Fruit fly (Drosophila melanogaster): Measurements from ENCODE around the gene Rh7.
A peak's percentile ranks its signal among the peaks of the same experiment; 100 is the strongest.

The Rh7 gene

DNA sequence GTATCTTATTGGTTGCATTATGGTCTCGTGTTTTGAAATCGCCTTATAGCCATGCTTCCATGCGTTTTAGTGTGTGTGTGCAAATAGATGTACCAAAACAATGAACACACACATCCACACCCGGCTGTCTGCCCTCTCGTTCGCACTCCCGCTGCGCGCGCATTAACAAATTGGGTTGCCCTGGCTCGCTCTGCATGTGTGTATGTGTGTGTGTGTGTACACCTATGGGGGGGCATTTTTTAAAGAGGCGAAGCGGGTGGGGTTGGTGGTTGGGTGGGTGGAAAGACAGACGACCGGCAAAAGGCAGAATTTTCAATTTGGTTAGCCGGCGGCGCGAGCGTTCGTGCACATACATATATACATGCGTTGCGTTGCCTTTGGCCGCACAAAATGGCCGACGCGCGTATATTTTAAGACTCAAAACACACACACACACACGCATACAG lies 51.1 kb downstream of the Rh7 start:
- TF ChIP-seq CG1647 (GFP tag; optimal IDR thresholded peaks at IDR 0.05) (no peak), kni (GFP tag; optimal IDR thresholded peaks at IDR 0.05) (peak; percentile 74), Ptx1 (GFP tag; IDR thresholded peaks at IDR 0.05) (peak; percentile 27; the same call in 1 of the 2 replicates), CG10565 (GFP tag; optimal IDR thresholded peaks at IDR 0.05) (no peak), nau (GFP tag; optimal IDR thresholded peaks at IDR 0.05) (no peak), sc (optimal IDR thresholded peaks at IDR 0.05) (no peak), sc (GFP tag; optimal IDR thresholded peaks at IDR 0.05) (no peak), Sin3A (optimal IDR thresholded peaks at IDR 0.05) (no peak), CG18599 (GFP tag; optimal IDR thresholded peaks at IDR 0.05) (no peak), pan (optimal IDR thresholded peaks at IDR 0.05) (no peak), pan (GFP tag; optimal IDR thresholded peaks at IDR 0.05 in 1 of 2, IDR thresholded peaks at IDR 0.05 in 1 of 2) (peak in 1 of 2 experiments; percentile 11), Usf (GFP tag; optimal IDR thresholded peaks at IDR 0.05) (no peak), CG9609 (GFP tag; optimal IDR thresholded peaks at IDR 0.05) (no peak), E2f1 (GFP tag; IDR thresholded peaks at IDR 0.05) (peak; percentile 53; the same call in 1 of the 2 replicates), MESR4 (GFP tag; optimal IDR thresholded peaks at IDR 0.05) (peak; percentile 60), gcm (GFP tag; optimal IDR thresholded peaks at IDR 0.05) (peak; percentile 47), danr (GFP tag; IDR thresholded peaks at IDR 0.05) (no peak), NFAT (GFP tag; IDR thresholded peaks at IDR 0.05) (peak; percentile 54; the same call in 1 of the 2 replicates), nom (GFP tag; optimal IDR thresholded peaks at IDR 0.05) (peak; percentile 68), CG11247 (GFP tag; IDR thresholded peaks at IDR 0.05) (no peak), seq (GFP tag; IDR thresholded peaks at IDR 0.05) (peak; percentile 56; the same call in 1 of the 2 replicates), CoRest (tag; optimal IDR thresholded peaks at IDR 0.05) (peak; percentile 57), Sry-β (GFP tag; optimal IDR thresholded peaks at IDR 0.05) (no peak), CG4328 (GFP tag; optimal IDR thresholded peaks at IDR 0.05) (peak; percentile 4), CG12744 (GFP tag; optimal IDR thresholded peaks at IDR 0.05) (no peak), Bgb (GFP tag; IDR thresholded peaks at IDR 0.05; ENCODE audit: partially characterized antibody) (peak; percentile 41; the same call in 1 of the 2 replicates), zen (tag; optimal IDR thresholded peaks at IDR 0.05) (peak; percentile 56), Hsf (GFP tag; optimal IDR thresholded peaks at IDR 0.05) (no peak), CG8478 (optimal IDR thresholded peaks at IDR 0.05) (peak; percentile 91), CG13296 (GFP tag; optimal IDR thresholded peaks at IDR 0.05) (peak; percentile 30), Dad (GFP tag; optimal IDR thresholded peaks at IDR 0.05) (no peak), Awh (GFP tag; IDR thresholded peaks at IDR 0.05) (0 out of 2 replicates have a peak, but pooled peaks have one; percentile 8), gt (GFP tag; IDR thresholded peaks at IDR 0.05) (no peak), tin (GFP tag; optimal IDR thresholded peaks at IDR 0.05) (no peak), Trl (optimal IDR thresholded peaks at IDR 0.05) (no peak), Trl (GFP tag; optimal IDR thresholded peaks at IDR 0.05) (no peak), Dek (tag; optimal IDR thresholded peaks at IDR 0.05) (peak; percentile 21), btn (GFP tag; optimal IDR thresholded peaks at IDR 0.05) (no peak), dm (GFP tag; optimal IDR thresholded peaks at IDR 0.05) (peak; percentile 35), bbx (GFP tag; IDR thresholded peaks at IDR 0.05; ENCODE audit: partially characterized antibody) (peak; percentile 57; the same call in 1 of the 2 replicates), HHEX (GFP tag; optimal IDR thresholded peaks at IDR 0.05) (no peak), H15 (GFP tag; IDR thresholded peaks at IDR 0.05) (no peak), CG2199 (GFP tag; IDR thresholded peaks at IDR 0.05) (peak; percentile 80; the same call in 2 of the 3 replicates), CG34376 (GFP tag; optimal IDR thresholded peaks at IDR 0.05) (peak; percentile 49), mld (GFP tag; IDR thresholded peaks at IDR 0.05; ENCODE audit: partially characterized antibody) (no peak), Mrtf (GFP tag; IDR thresholded peaks at IDR 0.05) (no peak), vvl (GFP tag; IDR thresholded peaks at IDR 0.05) (peak; percentile 72), CG4424 (GFP tag; optimal IDR thresholded peaks at IDR 0.05) (no peak), MBD-R2 (GFP tag; IDR thresholded peaks at IDR 0.05) (peak; percentile 70), CG2129 (GFP tag; IDR thresholded peaks at IDR 0.05; ENCODE audit: partially characterized antibody) (no peak), lov (optimal IDR thresholded peaks at IDR 0.05) (no peak), lov (GFP tag; IDR thresholded peaks at IDR 0.05) (peak; percentile 77; the same call in 1 of the 3 replicates)

Data from whole organism, embryonic.